Worm (Caenorhabditis elegans) whole organism, L3 larva: Measurements from ENCODE around the gene irld-52.
"Not testable (repeated sequence)": the region's sequence is repeated elsewhere in the genome, so short reads cannot be mapped to it uniquely, and the experiment has no call there.

Source experiments
- R02D3.7 ChIP-seq: fragments of 150-350 bp; optimal IDR thresholded peaks from 2 replicates; lab custom pipeline; 2014; ENCODE audit warnings: missing biosample characterization, missing genetic modification characterization
- ZK546.5 ChIP-seq: sonication (generic microtip); optimal IDR thresholded peaks from 2 replicates; lab custom pipeline; 2017; ENCODE audit warnings: missing biosample characterization, missing genetic modification characterization
- aly-2 ChIP-seq: fragments of 150-350 bp; optimal IDR thresholded peaks from 2 replicates; lab custom pipeline; 2014; ENCODE audit warnings: missing biosample characterization, missing genetic modification characterization
- ama-1 ChIP-seq: fragments of 150-350 bp; optimal IDR thresholded peaks from 2 replicates; lab custom pipeline; 2018
- ceh-16 ChIP-seq: sonication (generic microtip); optimal IDR thresholded peaks from 2 replicates; lab custom pipeline; 2017; ENCODE audit warnings: missing biosample characterization, missing genetic modification characterization
- ceh-82 ChIP-seq: fragments of 150-350 bp; optimal IDR thresholded peaks from 2 replicates; lab custom pipeline; 2014; ENCODE audit warnings: missing biosample characterization, missing genetic modification characterization
- ceh-9 ChIP-seq: sonication (generic microtip); optimal IDR thresholded peaks from 2 replicates; lab custom pipeline; 2018; ENCODE audit warnings: missing biosample characterization, missing genetic modification characterization
- daf-12 ChIP-seq: fragments of 150-350 bp; optimal IDR thresholded peaks from 2 replicates; lab custom pipeline; 2014; ENCODE audit warnings: missing biosample characterization, missing genetic modification reagents, missing genetic modification characterization
- egl-27 ChIP-seq: sonication (generic microtip); optimal IDR thresholded peaks from 4 replicates; lab custom pipeline; 2017; ENCODE audit warnings: missing biosample characterization, missing genetic modification reagents, missing genetic modification characterization
- egl-5 ChIP-seq: fragments of 150-350 bp; optimal IDR thresholded peaks from 2 replicates; lab custom pipeline; 2017; ENCODE audit warnings: missing biosample characterization, missing genetic modification reagents, missing genetic modification characterization, inconsistent platforms
- elt-1 ChIP-seq: fragments of 150-350 bp; optimal IDR thresholded peaks from 2 replicates; lab custom pipeline; 2014; ENCODE audit warnings: missing biosample characterization, missing genetic modification characterization
- elt-2 ChIP-seq: sonication (generic microtip); optimal IDR thresholded peaks from 2 replicates; lab custom pipeline; 2016; ENCODE audit warnings: missing genetic modification reagents, mild to moderate bottlenecking, missing genetic modification characterization, missing compliant biosample characterization
- elt-3 ChIP-seq, 3 experiments: fragments of 150-350 bp in 1 of 3; sonication (generic microtip) in 2 of 3; optimal IDR thresholded peaks; 2 replicates in 2 of 3; 4 replicates in 1 of 3; lab custom pipeline; 2014 to 2017; ENCODE audit warnings: missing biosample characterization in 3 of 3, missing genetic modification characterization in 3 of 3
- eor-1 ChIP-seq, 2 experiments: fragments of 150-350 bp; optimal IDR thresholded peaks; 2 replicates each; lab custom pipeline; 2014 to 2018; ENCODE audit warnings: missing biosample characterization in 2 of 2, missing genetic modification characterization in 2 of 2
- fkh-10 ChIP-seq: sonication (generic microtip); optimal IDR thresholded peaks from 2 replicates; lab custom pipeline; 2017; ENCODE audit warnings: missing biosample characterization, missing genetic modification reagents, missing genetic modification characterization
- fos-1 ChIP-seq: fragments of 150-350 bp; optimal IDR thresholded peaks from 2 replicates; lab custom pipeline; 2014; ENCODE audit warnings: missing biosample characterization, missing genetic modification characterization
- jun-1 ChIP-seq: fragments of 150-350 bp; optimal IDR thresholded peaks from 2 replicates; lab custom pipeline; 2014; ENCODE audit warnings: missing biosample characterization, missing genetic modification reagents, missing genetic modification characterization
- lin-15B ChIP-seq: fragments of 150-350 bp; optimal IDR thresholded peaks from 2 replicates; lab custom pipeline; 2014; ENCODE audit warnings: missing biosample characterization, missing genetic modification characterization
- mdl-1 ChIP-seq: fragments of 150-350 bp; optimal IDR thresholded peaks from 2 replicates; lab custom pipeline; 2014; ENCODE audit warnings: missing biosample characterization, missing genetic modification characterization
- mml-1 ChIP-seq: fragments of 150-350 bp; sonication (generic microtip); optimal IDR thresholded peaks from 3 replicates; lab custom pipeline; 2014; ENCODE audit warnings: missing biosample characterization, missing genetic modification characterization
- nfya-1 ChIP-seq: sonication (generic microtip); optimal IDR thresholded peaks from 2 replicates; lab custom pipeline; 2017; ENCODE audit warnings: missing genetic modification characterization, mild to moderate bottlenecking, missing compliant biosample characterization, antibody characterized with exemption, moderate library complexity; ENCODE audit not compliant: insufficient read depth
- nhr-11 ChIP-seq: fragments of 150-350 bp; optimal IDR thresholded peaks from 2 replicates; lab custom pipeline; 2014; ENCODE audit warnings: missing biosample characterization, missing genetic modification characterization
- nhr-12 ChIP-seq: fragments of 150-350 bp; optimal IDR thresholded peaks from 2 replicates; lab custom pipeline; 2014; ENCODE audit warnings: missing biosample characterization, missing genetic modification characterization
- nhr-23 ChIP-seq: fragments of 150-350 bp; optimal IDR thresholded peaks from 2 replicates; lab custom pipeline; 2014; ENCODE audit warnings: missing biosample characterization, missing genetic modification reagents, missing genetic modification characterization
- nhr-237 ChIP-seq: fragments of 150-350 bp; optimal IDR thresholded peaks from 2 replicates; lab custom pipeline; 2014; ENCODE audit warnings: missing biosample characterization, missing genetic modification characterization
- nhr-25 ChIP-seq: sonication (generic microtip); optimal IDR thresholded peaks from 2 replicates; lab custom pipeline; 2017; ENCODE audit warnings: missing biosample characterization, missing genetic modification characterization
- nhr-28 ChIP-seq: fragments of 150-350 bp; optimal IDR thresholded peaks from 2 replicates; lab custom pipeline; 2014; ENCODE audit warnings: missing biosample characterization, missing genetic modification characterization
- nhr-67 ChIP-seq: fragments of 150-350 bp; optimal IDR thresholded peaks from 2 replicates; lab custom pipeline; 2014; ENCODE audit warnings: missing biosample characterization, missing genetic modification characterization
- nhr-76 ChIP-seq: fragments of 150-350 bp; sonication (generic microtip); optimal IDR thresholded peaks from 5 replicates; lab custom pipeline; 2014; ENCODE audit warnings: missing biosample characterization, missing genetic modification characterization
- nhr-77 ChIP-seq: fragments of 150-350 bp; optimal IDR thresholded peaks from 2 replicates; lab custom pipeline; 2014; ENCODE audit warnings: missing biosample characterization, missing genetic modification characterization
- skn-1 ChIP-seq: fragments of 150-350 bp; optimal IDR thresholded peaks from 2 replicates; lab custom pipeline; 2014; ENCODE audit warnings: missing biosample characterization, missing genetic modification characterization
- tbx-2 ChIP-seq: sonication (generic microtip); optimal IDR thresholded peaks from 2 replicates; lab custom pipeline; 2016; ENCODE audit warnings: mild to moderate bottlenecking, missing genetic modification characterization, missing compliant biosample characterization
- zag-1 ChIP-seq: fragments of 150-350 bp; optimal IDR thresholded peaks from 2 replicates; lab custom pipeline; 2014; ENCODE audit warnings: missing biosample characterization, missing genetic modification characterization
- ztf-11 ChIP-seq: fragments of 150-350 bp; optimal IDR thresholded peaks from 2 replicates; lab custom pipeline; 2014; ENCODE audit warnings: missing biosample characterization, missing genetic modification characterization
- ztf-4 ChIP-seq: fragments of 150-350 bp; optimal IDR thresholded peaks from 2 replicates; lab custom pipeline; 2014; ENCODE audit warnings: missing biosample characterization, missing genetic modification characterization

The irld-52 gene

ce11 chrV:15741851-15742250 is 37.6 kb upstream of the irld-52 start, which contains the start of gene str-18:
Gene str-18, minus strand, starts transcription at chrV:15741951.
- no peak for TF ChIP-seq fkh-10 (GFP tag; lab: Kevin White, UChicago)
- no peak for TF ChIP-seq jun-1 (tag; lab: Kevin White, UChicago)
- no peak for TF ChIP-seq mdl-1
- no peak for TF ChIP-seq nhr-11 (tag; lab: Kevin White, UChicago)
- TF ChIP-seq ceh-82 (tag; lab: Kevin White, UChicago), result no peak
- TF ChIP-seq nfya-1 (tag; lab: Kevin White, UChicago), result no peak
- TF ChIP-seq nhr-67 (tag; lab: Kevin White, UChicago), result no peak
- TF ChIP-seq ztf-11 (tag; lab: Kevin White, UChicago), result no peak
- TF ChIP-seq ama-1 (lab: Kevin White, UChicago), result no peak
- no peak for TF ChIP-seq ZK546.5 (tag; lab: Kevin White, UChicago)
- no peak for TF ChIP-seq egl-27 (tag; lab: Kevin White, UChicago)
- no peak for TF ChIP-seq elt-2 (tag; lab: Kevin White, UChicago)
- no peak for TF ChIP-seq nhr-76 (tag; lab: Kevin White, UChicago)
- no peak for TF ChIP-seq ceh-16 (tag; lab: Kevin White, UChicago)
- no peak for TF ChIP-seq nhr-23 (tag; lab: Kevin White, UChicago)

DNA sequence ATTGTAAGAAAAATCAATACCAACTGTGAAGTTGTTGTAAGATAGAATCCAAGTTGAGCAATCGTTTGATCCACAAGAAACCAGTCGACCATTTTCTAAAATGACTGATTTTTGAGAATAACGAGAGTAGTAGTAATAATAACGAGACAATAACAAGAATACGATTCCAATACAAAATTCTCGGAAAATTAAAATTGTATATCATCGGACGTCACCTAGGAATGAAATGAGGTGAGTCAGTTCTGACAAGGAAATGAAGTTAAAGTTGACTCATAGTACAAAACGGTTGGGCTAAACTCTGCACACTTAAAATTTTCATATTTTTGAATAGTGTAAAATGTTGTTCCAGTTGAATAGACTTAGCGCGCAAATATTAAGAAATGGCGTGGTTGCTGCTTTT is 35.1 kb upstream of the irld-52 start, which contains the start of gene str-19:
Gene str-19 (minus strand): TSS at position 101 of the 400 bp plus-strand sequence.
- not testable (repeated sequence) for TF ChIP-seq ZK546.5, ztf-4, tbx-2 (tag; lab: Kevin White, UChicago)

DNA sequence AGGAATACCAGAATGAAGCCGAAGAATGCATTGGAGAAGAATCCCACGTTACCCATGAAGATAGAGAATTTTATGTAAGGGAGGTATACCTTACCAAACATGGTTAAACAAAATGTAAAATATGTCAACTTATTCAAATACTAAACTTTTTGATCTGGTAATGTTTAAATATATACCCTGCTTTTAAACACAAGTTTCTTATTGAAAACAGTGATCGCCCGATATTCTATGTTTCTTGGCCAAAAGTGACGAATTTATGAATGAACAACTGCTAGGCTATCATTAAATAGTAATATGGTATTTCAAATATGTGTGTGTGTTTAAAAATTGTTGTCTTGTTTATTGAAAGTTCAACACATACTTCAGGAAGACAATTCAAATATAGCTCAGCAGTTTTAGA is 31.1 kb upstream of the irld-52 start, which contains the start of gene T23D5.8:
Gene T23D5.8 (minus strand): TSS at position 101 of the 400 bp plus-strand sequence.
- TF ChIP-seq skn-1, fos-1, ceh-82 (tag; lab: Kevin White, UChicago): not testable (repeated sequence)

- TF ChIP-seq ceh-9 (tag; lab: Kevin White, UChicago) (no peak), eor-1 (tag; optimal IDR thresholded peaks at IDR 0.05; lab: Kevin White, UChicago) (no peak), ZK546.5 (tag; lab: Kevin White, UChicago) (no peak), ztf-11 (tag; lab: Kevin White, UChicago) (no peak), egl-5 (no peak), aly-2 (tag; lab: Kevin White, UChicago) (no peak), nhr-12 (tag; lab: Kevin White, UChicago) (no peak), nhr-76 (tag; lab: Kevin White, UChicago) (no peak), ztf-4 (tag; lab: Kevin White, UChicago) (no peak), nhr-23 (tag; lab: Kevin White, UChicago) (no peak), nhr-237 (tag; lab: Kevin White, UChicago) (no peak), elt-1 (no peak), lin-15B (no peak), nhr-28 (tag; lab: Kevin White, UChicago) (no peak), nhr-25 (tag; lab: Kevin White, UChicago) (no peak)
Measured at ce11 chrV:15750130-15750529, 29.3 kb upstream of the irld-52 start, which contains the start of gene str-6. Gene str-6, minus strand, starts transcription at chrV:15750230.

- TF ChIP-seq zag-1 (tag; lab: Kevin White, UChicago), result no peak
- no peak for TF ChIP-seq ceh-82 (tag; lab: Kevin White, UChicago)
- TF ChIP-seq fos-1 (tag; lab: Kevin White, UChicago), result no peak
- TF ChIP-seq daf-12 (tag; lab: Kevin White, UChicago), result no peak
- TF ChIP-seq elt-2 (tag; lab: Kevin White, UChicago), result no peak
- no peak for TF ChIP-seq nhr-67 (tag; lab: Kevin White, UChicago)
- TF ChIP-seq elt-3 (tag; optimal IDR thresholded peaks at IDR 0.05; lab: Kevin White, UChicago), result no peak
- TF ChIP-seq nhr-23 (tag; lab: Kevin White, UChicago), result no peak
- no peak for TF ChIP-seq nhr-25 (tag; lab: Kevin White, UChicago)
- TF ChIP-seq ceh-16 (tag; lab: Kevin White, UChicago), result no peak
- TF ChIP-seq eor-1 (tag; optimal IDR thresholded peaks at IDR 0.05; lab: Kevin White, UChicago), result no peak
- no peak for TF ChIP-seq R02D3.7 (tag; lab: Kevin White, UChicago)
- no peak for TF ChIP-seq mml-1
- TF ChIP-seq skn-1 (tag; lab: Kevin White, UChicago), result no peak
- TF ChIP-seq nhr-77 (tag; lab: Kevin White, UChicago), result no peak
Measured at ce11 chrV:15752049-15752448, 27.4 kb upstream of the irld-52 start, which contains the start of gene str-43. Gene str-43, minus strand, starts transcription at chrV:15752149.
